Fruit fly (Drosophila melanogaster): Measurements from ENCODE around the gene Anp.

- TF ChIP-seq CG12768 (GFP tag; optimal IDR thresholded peaks at IDR 0.05) = no peak
- no peak for TF ChIP-seq CG11617 (GFP tag; optimal IDR thresholded peaks at IDR 0.05)
- no peak for TF ChIP-seq Clk (GFP tag; optimal IDR thresholded peaks at IDR 0.05)
- TF ChIP-seq CG14711 (tag; optimal IDR thresholded peaks at IDR 0.05) = no peak
- no peak for TF ChIP-seq kay (GFP tag; ENCODE audit: borderline replicate concordance)
- no peak for TF ChIP-seq CG33017 (tag; optimal IDR thresholded peaks at IDR 0.05)
- TF ChIP-seq pad (GFP tag; optimal IDR thresholded peaks at IDR 0.05) = no peak
- no peak for TF ChIP-seq toe (GFP tag; optimal IDR thresholded peaks at IDR 0.05)
These were observed 19.9 kb upstream of the Anp start for dm6 chr3R:30189836-30190235.
